Worm (Caenorhabditis elegans): ENCODE measurements around the gene Y97E10AL.1.

ce11 chrV:7971376-7971775 is 14.6 kb upstream of the Y97E10AL.1 start:
- TF ChIP-seq W03F9.2 (tag; optimal IDR thresholded peaks at IDR 0.05) (no peak), dao-5 (tag; optimal IDR thresholded peaks at IDR 0.05) (no peak), him-1 (tag; optimal IDR thresholded peaks at IDR 0.05) (no peak)

All from whole organism, L4/young adult.